Fruit fly (Drosophila melanogaster) S2 (cell line): ENCODE data around the gene Socs16D.
A peak's percentile ranks its signal among the peaks of the same experiment; 100 is the strongest.

Experiments
- CG8478 ChIP-seq: fragments of >200 bp; optimal IDR thresholded peaks from 2 replicates; lab custom pipeline; 2018
- CTCF ChIP-seq, 2 experiments: fragments of >200 bp; optimal IDR thresholded peaks; 2 replicates each; lab custom pipeline; 2018

Gene Socs16D

DNA sequence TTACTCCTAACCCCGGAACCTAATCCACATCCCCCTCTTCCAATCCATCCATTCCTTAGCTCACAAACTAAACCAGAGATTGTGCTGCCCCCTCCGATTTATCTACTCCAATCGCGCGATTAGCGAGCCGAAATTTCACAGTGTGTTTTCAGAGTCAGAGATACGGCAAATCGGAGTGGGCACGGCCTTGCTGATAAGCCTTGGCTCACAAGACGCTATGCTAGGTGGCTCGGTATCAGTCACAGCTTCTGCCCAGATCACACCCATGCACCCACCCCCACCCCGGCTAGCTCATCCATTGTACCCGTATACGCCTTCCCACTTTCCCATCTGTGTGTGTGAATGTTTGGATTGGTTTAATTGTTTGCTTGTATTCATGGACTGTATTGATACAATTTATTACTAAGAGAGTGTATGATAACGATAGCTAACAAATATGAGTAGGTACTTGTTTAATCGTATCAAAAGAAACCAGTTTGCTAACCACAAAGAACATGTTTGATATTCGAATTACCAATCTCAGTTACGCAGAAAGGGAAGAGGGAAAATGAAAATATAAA, 18.5 kb upstream of the Socs16D start:
- TF ChIP-seq CG8478 (lab: Kevin White, UChicago) (no peak), CTCF (optimal IDR thresholded peaks at IDR 0.05; lab: Kevin White, UChicago) (no peak)

DNA sequence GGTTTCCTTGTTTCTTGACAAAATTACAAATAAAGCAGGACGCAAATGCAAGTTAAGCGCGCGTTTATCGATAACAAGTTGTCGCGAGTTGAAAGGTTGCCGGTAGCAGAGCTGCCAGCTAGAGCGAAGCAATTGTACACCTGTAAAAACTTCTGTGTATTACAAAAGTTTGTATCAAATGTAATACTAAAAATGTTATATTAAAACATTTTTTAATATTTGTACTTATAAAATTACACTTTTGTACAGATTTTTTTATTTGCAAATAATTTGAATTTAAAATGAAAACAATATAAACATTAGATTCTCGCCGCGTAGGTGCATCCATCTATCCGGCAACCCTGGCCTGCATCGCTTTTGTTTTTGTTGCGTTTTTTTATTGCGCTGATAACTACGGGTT, 17.3 kb upstream of the Socs16D start, which contains the start of the genes CG8142 and Ucp4A:
TSS of gene CG8142 (minus strand) at position 82 of the 400 bp plus-strand sequence.
TSS of gene Ucp4A (plus strand) at position 327 of the 400 bp plus-strand sequence.
- TF ChIP-seq CTCF (optimal IDR thresholded peaks at IDR 0.05; lab: Kevin White, UChicago): no peak

- TF ChIP-seq CG8478 (lab: Kevin White, UChicago) (no peak), CTCF (optimal IDR thresholded peaks at IDR 0.05; lab: Kevin White, UChicago) (peak in 1 of 2 experiments; percentile 47)
Measured at dm6 chrX:17841923-17842322, 14.6 kb upstream of the Socs16D start, which contains the start of gene Taf9. Taf9 (plus strand) TSS chrX:17842161.

- no peak for TF ChIP-seq CG8478 (lab: Kevin White, UChicago)
- no peak for TF ChIP-seq CTCF (optimal IDR thresholded peaks at IDR 0.05; lab: Kevin White, UChicago)
Measured at dm6 chrX:17836420-17836932, 9.1 kb upstream of the Socs16D start.

dm6 chrX:17834754-17835153, 7.4 kb upstream of the Socs16D start:
- TF ChIP-seq CTCF (optimal IDR thresholded peaks at IDR 0.05; lab: Kevin White, UChicago) (no peak), CG8478 (lab: Kevin White, UChicago) (no peak)

dm6 chrX:17833986-17834385, 6.6 kb upstream of the Socs16D start:
- no peak for TF ChIP-seq CTCF (optimal IDR thresholded peaks at IDR 0.05; lab: Kevin White, UChicago)
- no peak for TF ChIP-seq CG8478 (lab: Kevin White, UChicago)

dm6 chrX:17832163-17833014, 5.0 kb upstream of the Socs16D start:
- TF ChIP-seq CTCF (optimal IDR thresholded peaks at IDR 0.05; lab: Kevin White, UChicago) (no peak), CG8478 (lab: Kevin White, UChicago) (no peak)

DNA sequence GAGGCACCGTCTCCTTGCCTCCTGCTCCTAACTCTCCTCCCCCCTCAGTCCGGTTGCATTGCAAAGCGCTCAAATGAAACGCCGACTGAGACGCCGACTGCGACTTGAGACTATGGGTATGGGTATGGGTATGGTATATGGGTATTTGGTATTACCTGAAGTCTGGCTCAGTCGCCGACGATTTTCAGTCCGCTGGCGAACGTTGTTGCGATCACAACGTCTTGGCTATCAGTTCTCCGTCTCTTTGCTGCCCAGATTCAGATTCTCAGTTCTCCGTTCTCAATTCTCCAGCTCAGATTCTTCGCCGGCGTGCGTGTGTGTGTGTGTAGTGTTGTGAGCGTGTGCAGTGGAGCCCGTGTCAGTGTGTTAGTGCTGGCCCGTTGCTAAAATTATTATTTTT, 3.3 kb upstream of the Socs16D start, which contains the start of gene CG6398:
TSS of gene CG6398 (plus strand) at position 185 of the 400 bp plus-strand sequence.
- TF ChIP-seq CG8478 (lab: Kevin White, UChicago) (no peak), CTCF (optimal IDR thresholded peaks at IDR 0.05; lab: Kevin White, UChicago) (no peak)

DNA sequence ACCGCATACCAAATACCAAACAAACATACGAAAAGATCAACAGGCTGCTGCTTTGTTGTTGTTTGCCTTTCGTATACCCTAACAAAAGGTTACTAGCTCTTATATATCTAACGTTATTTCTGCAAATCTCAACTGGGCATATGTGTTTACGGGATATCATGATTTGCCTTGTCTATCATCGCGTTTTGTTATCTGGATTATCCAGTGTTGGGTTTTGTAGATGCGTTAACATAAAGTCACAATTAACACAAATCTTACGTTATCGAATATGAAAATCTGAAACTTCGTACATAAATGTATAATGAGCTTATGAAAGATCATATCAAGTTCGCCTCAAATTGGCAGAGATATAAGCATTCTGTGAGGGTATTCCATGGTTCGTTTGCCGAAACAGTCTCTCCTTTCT, 2.9 kb upstream of the Socs16D start:
- TF ChIP-seq CTCF (optimal IDR thresholded peaks at IDR 0.05; lab: Kevin White, UChicago) (no peak), CG8478 (lab: Kevin White, UChicago) (no peak)

- TF ChIP-seq CTCF (optimal IDR thresholded peaks at IDR 0.05; lab: Kevin White, UChicago): no peak
- TF ChIP-seq CG8478 (lab: Kevin White, UChicago): no peak
Measured at dm6 chrX:17829083-17829997, 2.0 kb upstream of the Socs16D start.

DNA sequence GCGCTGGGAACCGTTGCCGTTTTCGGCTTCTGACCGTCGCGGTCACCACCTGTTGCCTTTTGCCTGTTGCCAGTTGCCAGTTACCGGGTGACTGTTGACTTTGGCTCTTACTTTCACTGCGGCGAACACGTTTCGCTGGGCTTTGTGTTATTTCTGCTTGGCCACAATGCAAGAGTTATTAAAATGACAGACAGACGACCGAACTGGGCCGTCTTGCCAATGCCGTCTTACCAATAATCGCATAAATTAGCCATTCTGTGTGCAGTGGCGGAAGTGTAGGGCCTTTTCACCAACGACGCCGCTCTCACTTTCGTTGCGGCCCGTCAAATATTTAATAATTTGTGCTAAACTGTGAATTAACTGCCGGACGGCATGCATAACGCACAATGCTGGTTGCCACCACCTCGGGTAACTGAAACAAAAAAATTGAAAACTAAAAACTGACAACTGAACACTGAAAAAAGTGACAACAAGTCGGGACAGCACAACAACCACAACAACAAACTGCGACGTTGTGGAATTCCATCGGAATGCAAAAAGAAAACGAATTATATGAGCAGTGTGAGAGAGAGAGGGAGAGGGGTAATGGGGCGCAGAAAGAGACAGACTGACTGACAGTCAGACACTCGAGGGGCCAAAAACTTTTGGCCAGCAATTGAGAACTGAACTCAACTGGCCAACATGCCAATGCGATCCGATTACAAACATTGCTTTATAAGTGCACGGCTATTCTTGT, 1.1 kb upstream of the Socs16D start:
- no peak for TF ChIP-seq CTCF (optimal IDR thresholded peaks at IDR 0.05; lab: Kevin White, UChicago)
- no peak for TF ChIP-seq CG8478 (lab: Kevin White, UChicago)

DNA sequence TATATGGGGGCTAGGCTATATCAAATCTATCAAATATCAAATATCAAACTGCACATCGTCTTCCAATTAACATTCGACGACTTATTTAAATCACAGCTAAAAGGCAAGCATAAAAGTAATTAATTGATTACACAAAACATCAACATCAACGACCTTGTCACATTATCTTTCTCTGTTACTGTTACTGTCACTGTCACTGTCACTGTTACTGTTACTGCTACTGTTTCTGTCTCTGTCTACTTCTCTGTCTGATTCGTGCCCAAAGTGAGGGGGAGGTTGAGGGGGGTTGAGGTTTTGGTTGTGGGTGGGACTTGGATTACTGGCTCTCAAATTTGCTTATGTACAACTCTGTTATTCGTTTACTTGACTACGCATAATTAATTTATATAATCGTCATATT, 5.9 kb downstream of the Socs16D start:
- TF ChIP-seq CG8478 (lab: Kevin White, UChicago): no peak
- TF ChIP-seq CTCF (optimal IDR thresholded peaks at IDR 0.05; lab: Kevin White, UChicago): no peak

dm6 chrX:17820252-17820651, 7.1 kb downstream of the Socs16D start:
- TF ChIP-seq CG8478 (lab: Kevin White, UChicago) (no peak), CTCF (optimal IDR thresholded peaks at IDR 0.05; lab: Kevin White, UChicago) (peak; percentile 95)
